Fruit fly (Drosophila melanogaster): ENCODE measurements around the gene Awh.

Gene Awh

DNA sequence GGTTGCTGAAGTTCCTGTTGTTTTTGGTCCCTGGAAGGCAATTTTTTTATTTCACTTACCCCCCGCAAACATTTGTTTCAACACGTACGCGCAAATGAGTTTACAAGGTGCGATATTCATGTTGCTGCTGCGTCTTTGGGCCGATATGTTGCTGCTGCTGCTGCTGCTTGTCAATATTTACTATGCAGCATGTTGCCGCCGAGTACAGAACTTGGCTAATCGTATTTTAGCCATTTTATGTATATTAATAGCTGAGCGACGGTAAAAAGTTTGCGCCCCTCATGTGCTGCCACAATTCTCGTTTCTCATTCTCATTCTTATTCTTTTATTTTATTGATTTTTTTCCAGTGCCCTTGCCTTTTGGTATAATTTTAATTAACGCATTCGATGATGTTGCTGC is 20.4 kb downstream of the Awh start:
- no peak for TF ChIP-seq ovo (GFP tag; optimal IDR thresholded peaks at IDR 0.05)
- no peak for TF ChIP-seq Mnt (GFP tag; optimal IDR thresholded peaks at IDR 0.05)
- TF ChIP-seq CG12768 (GFP tag; optimal IDR thresholded peaks at IDR 0.05): no peak
- TF ChIP-seq bab1 (GFP tag; optimal IDR thresholded peaks at IDR 0.05): no peak
- no peak for TF ChIP-seq pad (GFP tag; optimal IDR thresholded peaks at IDR 0.05)
- no peak for TF ChIP-seq CG1620 (GFP tag; optimal IDR thresholded peaks at IDR 0.05)
- no peak for TF ChIP-seq cnc (optimal IDR thresholded peaks at IDR 0.05)
- no peak for TF ChIP-seq cic (GFP tag; optimal IDR thresholded peaks at IDR 0.05)
- TF ChIP-seq CG14711 (tag; optimal IDR thresholded peaks at IDR 0.05): no peak
- no peak for TF ChIP-seq Clk (GFP tag; optimal IDR thresholded peaks at IDR 0.05)
- TF ChIP-seq toe (GFP tag; optimal IDR thresholded peaks at IDR 0.05): no peak
- TF ChIP-seq Hr96 (GFP tag; optimal IDR thresholded peaks at IDR 0.05): no peak
- no peak for TF ChIP-seq kay (GFP tag; ENCODE audit: borderline replicate concordance)

DNA sequence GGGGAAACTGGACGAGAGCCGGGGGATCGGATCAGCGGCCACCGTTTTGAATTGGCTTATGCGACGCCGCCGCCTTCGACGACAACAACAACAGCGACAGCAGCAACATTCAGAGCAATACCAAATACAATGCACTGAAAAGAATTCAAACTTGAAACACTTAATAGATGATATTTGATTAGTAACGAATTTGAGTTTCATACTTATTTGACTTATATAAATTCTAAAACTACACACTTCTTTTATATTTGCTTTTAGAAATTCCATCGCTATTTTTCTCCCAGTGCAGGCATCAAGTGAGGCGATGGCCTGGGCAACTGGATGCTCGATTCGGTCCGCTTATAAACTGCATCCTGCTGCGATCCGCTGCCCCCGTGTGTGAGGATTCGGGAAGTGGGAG is 22.0 kb downstream of the Awh start:
- no peak for TF ChIP-seq CG33017 (tag; optimal IDR thresholded peaks at IDR 0.05)
- no peak for TF ChIP-seq cic (GFP tag; optimal IDR thresholded peaks at IDR 0.05)
- TF ChIP-seq CG14711 (tag; optimal IDR thresholded peaks at IDR 0.05): no peak
- TF ChIP-seq pad (GFP tag; optimal IDR thresholded peaks at IDR 0.05): no peak
- TF ChIP-seq ovo (GFP tag; optimal IDR thresholded peaks at IDR 0.05): no peak
- no peak for TF ChIP-seq cnc (optimal IDR thresholded peaks at IDR 0.05)
- no peak for TF ChIP-seq CG12768 (GFP tag; optimal IDR thresholded peaks at IDR 0.05)
- no peak for TF ChIP-seq Mnt (GFP tag; optimal IDR thresholded peaks at IDR 0.05)
- no peak for TF ChIP-seq CG11617 (GFP tag; optimal IDR thresholded peaks at IDR 0.05)
- TF ChIP-seq tj (GFP tag; optimal IDR thresholded peaks at IDR 0.05): no peak
- no peak for TF ChIP-seq toe (GFP tag; optimal IDR thresholded peaks at IDR 0.05)

DNA sequence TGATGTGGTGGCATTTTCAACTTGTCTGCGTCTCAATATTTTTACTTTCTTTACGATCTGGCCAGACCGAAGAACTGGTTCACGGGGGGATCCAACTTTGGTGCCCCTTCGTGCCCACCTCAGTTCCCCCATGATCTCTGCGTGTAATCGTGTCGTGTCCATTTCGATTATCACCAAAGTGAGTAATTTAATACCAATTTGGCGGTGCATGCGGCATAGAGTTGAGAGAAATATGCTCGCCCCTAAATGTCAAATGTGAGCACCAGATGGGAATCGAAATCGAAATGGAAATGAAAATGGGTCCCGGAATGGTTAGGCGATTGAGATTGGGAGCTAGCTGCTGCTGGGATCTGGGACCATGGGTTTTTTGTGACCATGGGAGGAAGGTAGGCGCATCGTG is 25.3 kb downstream of the Awh start:
- TF ChIP-seq bab1 (GFP tag; optimal IDR thresholded peaks at IDR 0.05) (no peak), CG7101 (tag; optimal IDR thresholded peaks at IDR 0.05) (no peak), Crg-1 (GFP tag; optimal IDR thresholded peaks at IDR 0.05) (no peak), CG12768 (GFP tag; optimal IDR thresholded peaks at IDR 0.05) (no peak)

DNA sequence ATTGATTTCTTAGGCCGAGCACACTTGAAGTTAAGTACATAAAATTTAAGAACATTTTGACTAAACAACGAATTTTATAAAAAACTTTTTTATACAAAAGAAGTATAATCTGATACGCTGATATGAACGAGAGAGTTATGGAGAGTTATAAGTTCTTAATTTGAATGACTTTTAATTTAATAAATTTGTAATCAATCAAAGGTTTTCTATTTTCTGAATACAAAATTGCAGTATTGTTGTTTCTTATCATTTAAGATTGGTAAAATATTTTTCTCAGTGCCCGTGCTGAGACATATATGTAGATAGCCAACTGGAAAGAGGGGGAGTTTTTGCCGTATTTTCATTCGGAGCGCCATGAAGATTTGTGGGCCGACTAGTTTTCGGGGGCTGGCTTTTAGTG is 27.1 kb downstream of the Awh start:
- no peak for TF ChIP-seq Clk (GFP tag; optimal IDR thresholded peaks at IDR 0.05)

DNA sequence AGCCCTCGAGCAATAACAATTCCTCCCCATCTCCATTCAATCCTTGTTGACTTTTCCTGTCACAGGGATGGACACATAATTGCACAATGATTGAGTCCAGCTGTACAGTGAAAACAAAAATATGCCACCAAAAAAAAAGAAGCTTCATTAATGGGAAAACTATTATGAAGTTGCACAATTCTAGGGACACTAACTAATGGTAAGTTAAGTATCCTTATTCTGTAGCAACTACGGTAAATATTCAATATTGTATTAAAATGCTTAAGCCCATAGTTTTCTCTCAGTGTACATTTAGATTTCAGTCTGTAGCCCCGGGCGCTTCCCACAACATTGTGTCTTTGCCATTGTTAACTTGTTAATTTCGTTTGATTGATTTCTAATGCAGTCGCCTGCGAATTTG is 29.0 kb downstream of the Awh start:
- no peak for TF ChIP-seq toe (GFP tag; optimal IDR thresholded peaks at IDR 0.05)
- no peak for TF ChIP-seq cnc (optimal IDR thresholded peaks at IDR 0.05)
- no peak for TF ChIP-seq CG12768 (GFP tag; optimal IDR thresholded peaks at IDR 0.05)

DNA sequence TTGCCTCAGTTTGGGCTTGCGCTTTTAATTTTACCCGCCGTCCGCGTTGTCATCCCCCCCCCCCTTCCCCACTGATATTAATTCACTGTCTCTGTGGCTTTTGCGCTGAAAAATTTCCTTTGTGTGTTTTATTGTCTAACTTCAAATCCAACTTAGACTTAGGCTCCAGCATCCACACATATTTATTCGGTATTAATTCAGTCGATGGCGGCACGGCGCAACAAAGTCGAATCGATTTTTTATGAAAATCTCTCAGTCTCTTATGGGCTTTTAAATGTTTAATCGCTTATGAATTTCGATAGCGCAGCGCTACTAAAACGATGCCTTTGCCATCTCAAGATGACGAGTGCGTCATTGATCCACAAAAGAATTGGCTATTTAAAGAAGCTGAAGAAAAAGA is 30.0 kb downstream of the Awh start:
- TF ChIP-seq ovo (GFP tag; optimal IDR thresholded peaks at IDR 0.05): no peak
- peak; percentile 19 for TF ChIP-seq kay (GFP tag; ENCODE audit: borderline replicate concordance)
- TF ChIP-seq cnc (optimal IDR thresholded peaks at IDR 0.05): no peak
- TF ChIP-seq Crg-1 (GFP tag; optimal IDR thresholded peaks at IDR 0.05): no peak

DNA sequence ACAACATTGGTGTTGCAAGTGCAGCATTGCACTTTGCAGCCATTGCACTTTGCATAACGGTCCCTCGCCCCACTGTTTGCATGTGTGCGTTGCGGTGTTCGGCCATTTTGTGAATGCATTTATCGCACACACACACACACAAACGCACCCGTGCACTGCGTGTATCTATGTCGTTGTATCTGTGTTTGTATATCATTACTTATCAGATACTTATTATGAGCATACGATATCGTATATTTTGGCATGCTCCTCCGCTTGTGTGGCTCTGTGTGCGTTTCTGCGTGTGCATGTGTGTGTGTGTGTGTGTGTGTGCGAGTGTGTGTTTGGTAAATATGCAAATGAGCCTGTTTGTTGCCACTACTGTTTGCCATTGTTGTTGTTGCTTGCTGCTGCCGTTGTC is 30.9 kb downstream of the Awh start:
- no peak for TF ChIP-seq cic (GFP tag; optimal IDR thresholded peaks at IDR 0.05)

DNA sequence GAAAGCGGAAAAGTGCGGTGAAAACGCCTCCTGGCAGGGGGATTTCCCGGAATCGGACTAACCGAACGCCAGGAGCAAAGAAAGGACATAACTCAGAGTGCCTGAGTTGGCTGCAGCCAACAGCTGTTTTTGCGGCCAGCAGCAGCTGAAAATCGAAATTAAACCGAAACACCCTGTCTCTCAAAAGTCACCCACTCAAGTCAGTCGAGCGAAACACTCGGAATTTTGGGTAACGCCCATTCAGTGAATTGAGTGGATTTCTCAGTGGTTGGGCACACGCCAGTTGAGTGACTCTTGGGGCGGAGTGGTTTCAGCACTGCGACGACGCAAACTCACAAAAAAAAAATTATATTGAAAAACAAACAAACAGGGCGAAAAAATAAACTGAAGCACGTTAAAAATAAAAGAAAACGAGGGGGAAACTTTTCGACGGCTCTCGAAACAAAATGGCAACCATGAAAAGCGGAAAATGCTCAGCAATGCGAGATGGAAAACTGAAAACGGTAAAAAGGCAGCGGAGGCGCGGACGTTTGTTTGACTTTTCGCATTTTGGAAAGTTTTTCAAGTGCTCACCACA is 32.8 kb downstream of the Awh start:
- TF ChIP-seq kay (GFP tag; ENCODE audit: borderline replicate concordance) (no peak), Hr96 (GFP tag; optimal IDR thresholded peaks at IDR 0.05) (no peak), CG11617 (GFP tag; optimal IDR thresholded peaks at IDR 0.05) (no peak), toe (GFP tag; optimal IDR thresholded peaks at IDR 0.05) (no peak)

DNA sequence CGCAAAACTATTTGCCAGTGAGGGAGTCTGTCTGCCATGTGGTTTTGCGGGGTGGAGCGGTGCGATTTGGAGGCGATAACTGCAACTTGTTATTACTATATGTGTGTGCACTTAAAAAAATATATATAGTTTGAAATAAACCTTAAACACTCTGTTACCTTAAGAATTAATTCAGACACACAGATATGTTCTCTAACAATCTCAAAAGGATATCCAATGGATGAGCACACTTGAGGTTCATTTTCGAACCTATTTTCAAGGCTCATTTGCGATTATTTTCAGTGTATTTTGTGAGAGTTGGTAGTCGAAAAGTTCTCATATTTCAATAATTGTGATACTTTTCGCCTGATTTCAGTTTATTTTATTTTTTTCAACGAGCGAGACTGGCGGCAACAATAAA is 36.0 kb downstream of the Awh start:
- TF ChIP-seq Crg-1 (GFP tag; optimal IDR thresholded peaks at IDR 0.05): no peak
- no peak for TF ChIP-seq CG1620 (GFP tag; optimal IDR thresholded peaks at IDR 0.05)
- TF ChIP-seq toe (GFP tag; optimal IDR thresholded peaks at IDR 0.05): no peak
- TF ChIP-seq CG12768 (GFP tag; optimal IDR thresholded peaks at IDR 0.05): no peak
- no peak for TF ChIP-seq bab1 (GFP tag; optimal IDR thresholded peaks at IDR 0.05)

DNA sequence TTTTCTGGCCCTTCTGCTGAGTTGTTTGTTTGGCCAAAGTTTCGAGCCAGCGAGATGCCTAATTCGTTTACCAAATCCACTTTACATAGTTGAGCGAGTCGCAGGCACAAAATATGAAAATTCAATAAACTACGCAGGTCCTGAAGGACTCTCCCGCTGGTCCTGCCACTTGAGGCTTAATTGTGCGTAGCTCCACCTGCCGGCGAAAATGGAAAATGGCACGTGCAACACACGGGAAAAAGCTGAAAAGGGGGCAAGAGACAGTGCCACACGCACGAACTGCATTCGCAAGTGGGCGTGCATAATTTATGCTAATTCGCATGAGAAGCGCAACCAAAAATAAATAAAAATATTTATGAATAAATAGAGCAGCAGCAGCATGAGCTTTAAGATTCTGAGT is 39.9 kb downstream of the Awh start:
- TF ChIP-seq CG12768 (GFP tag; optimal IDR thresholded peaks at IDR 0.05): no peak
- TF ChIP-seq CG5204 (GFP tag; optimal IDR thresholded peaks at IDR 0.05): no peak
- no peak for TF ChIP-seq CG7045 (GFP tag; optimal IDR thresholded peaks at IDR 0.05)
- no peak for TF ChIP-seq CG7101 (tag; optimal IDR thresholded peaks at IDR 0.05)
- no peak for TF ChIP-seq CG33017 (tag; optimal IDR thresholded peaks at IDR 0.05)
- no peak for TF ChIP-seq Hr96 (GFP tag; optimal IDR thresholded peaks at IDR 0.05)
- TF ChIP-seq Mnt (GFP tag; optimal IDR thresholded peaks at IDR 0.05): no peak

All from whole organism, adult.